Worm (Caenorhabditis elegans) whole organism, young adult: Measurements from ENCODE around the gene srh-71.

Source experiments
- B0035.1 ChIP-seq: sonication (generic microtip); optimal IDR thresholded peaks from 2 replicates; lab custom pipeline; 2016; ENCODE audit warnings: missing genetic modification characterization, mild to moderate bottlenecking, missing compliant biosample characterization, missing genotype, missing genetic modification reagents
- F10E7.11 ChIP-seq: sonication (generic microtip); optimal IDR thresholded peaks from 2 replicates; lab custom pipeline; 2017; ENCODE audit warnings: mild to moderate bottlenecking, missing genetic modification characterization, moderate library complexity, missing compliant biosample characterization
- atf-7 ChIP-seq: sonication (generic microtip); optimal IDR thresholded peaks from 2 replicates; lab custom pipeline; 2017; ENCODE audit warnings: mild to moderate bottlenecking, missing genetic modification characterization, missing compliant biosample characterization
- attf-5 ChIP-seq: fragments of 200-800 bp; sonication (Bioruptor generic); optimal IDR thresholded peaks from 2 replicates; lab custom pipeline; 2018; ENCODE audit warnings: mild to moderate bottlenecking, missing genetic modification characterization, missing compliant biosample characterization
- ceh-40 ChIP-seq: fragments of 200-800 bp; sonication (Bioruptor generic); IDR thresholded peaks from 2 replicates; pipeline ENCODE4 v1.3.6; 2022; ENCODE audit warnings: missing genetic modification characterization, missing compliant biosample characterization
- ekl-4 ChIP-seq: fragments of 200-800 bp; sonication (Bioruptor generic); IDR thresholded peaks from 2 replicates; pipeline ENCODE4 v1.3.6; 2022; ENCODE audit warnings: missing genetic modification reagents, missing genetic modification characterization, missing compliant biosample characterization
- mes-4 ChIP-seq: sonication (generic microtip); optimal IDR thresholded peaks from 2 replicates; lab custom pipeline; 2016; ENCODE audit warnings: missing genotype, missing genetic modification characterization, missing compliant biosample characterization
- snpc-3.4 ChIP-seq: sonication (generic microtip); optimal IDR thresholded peaks from 2 replicates; lab custom pipeline; 2017; ENCODE audit warnings: missing genetic modification characterization, mild to moderate bottlenecking, missing compliant biosample characterization, antibody characterized with exemption, moderate library complexity, missing genotype, missing genetic modification reagents
- somi-1 ChIP-seq: fragments of 200-800 bp; sonication (Bioruptor generic); optimal IDR thresholded peaks from 2 replicates; lab custom pipeline; 2018; ENCODE audit warnings: mild to moderate bottlenecking, missing genetic modification characterization, missing compliant biosample characterization
- unc-62 ChIP-seq: fragments of 150-350 bp; optimal IDR thresholded peaks from 2 replicates; lab custom pipeline; 2014; ENCODE audit warnings: missing biosample characterization, missing genetic modification reagents, missing genetic modification characterization

DNA sequence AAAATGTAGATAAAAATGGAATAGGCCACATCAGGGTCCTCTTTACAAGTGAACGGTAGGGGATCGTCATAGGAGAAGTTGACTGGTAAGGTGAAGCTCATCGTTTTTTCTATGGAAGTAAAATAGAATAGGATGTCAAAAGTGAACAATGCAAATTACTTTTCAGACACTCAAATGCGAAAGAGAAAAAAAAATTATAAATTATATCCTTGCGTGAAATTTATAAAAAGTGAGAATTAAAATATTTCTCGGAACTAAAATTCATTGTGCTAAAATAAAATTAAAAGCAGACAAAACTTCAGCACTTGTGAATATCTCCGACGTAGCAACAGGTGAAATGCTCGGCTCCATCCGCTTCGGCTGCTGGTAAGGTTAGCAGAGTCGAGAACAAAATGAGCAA, 30.0 kb upstream of the srh-71 start, which contains the start of gene srg-22:
- no peak for TF ChIP-seq mes-4 (tag; lab: Kevin White, UChicago)
- TF ChIP-seq B0035.1 (tag; lab: Kevin White, UChicago) = no peak
- TF ChIP-seq unc-62 (GFP tag; lab: Kevin White, UChicago) = no peak
- no peak for TF ChIP-seq atf-7 (tag; lab: Kevin White, UChicago)
- no peak for TF ChIP-seq somi-1
- no peak for TF ChIP-seq ekl-4 (GFP tag; lab: Robert Waterston, UW)
- no peak for TF ChIP-seq F10E7.11
- no peak for TF ChIP-seq ceh-40
- TF ChIP-seq snpc-3.4 = no peak
- TF ChIP-seq attf-5 = no peak
